Worm (Caenorhabditis elegans) whole organism, late embryonic: ENCODE data around the gene F28E10.1.

Source experiments
- K09A11.1 ChIP-seq: sonication (generic microtip); optimal IDR thresholded peaks from 2 replicates; lab custom pipeline; 2017; ENCODE audit warnings: antibody characterized with exemption, mild to moderate bottlenecking, missing genetic modification characterization, missing compliant biosample characterization; ENCODE audit not compliant: insufficient read depth
- elt-2 ChIP-seq: sonication (generic microtip); optimal IDR thresholded peaks from 2 replicates; lab custom pipeline; 2016; ENCODE audit warnings: missing genetic modification reagents, missing genetic modification characterization, missing compliant biosample characterization
- ets-4 ChIP-seq: sonication (generic microtip); optimal IDR thresholded peaks from 2 replicates; lab custom pipeline; 2016; ENCODE audit warnings: missing genetic modification characterization, missing compliant biosample characterization
- eyg-1 ChIP-seq: sonication (generic microtip); optimal IDR thresholded peaks from 2 replicates; lab custom pipeline; 2016; ENCODE audit warnings: missing genotype, missing genetic modification characterization, missing compliant biosample characterization
- fkh-10 ChIP-seq: fragments of 150-350 bp; optimal IDR thresholded peaks from 2 replicates; lab custom pipeline; 2014; ENCODE audit warnings: missing biosample characterization, missing genetic modification reagents, missing genetic modification characterization
- hlh-30 ChIP-seq: sonication (generic microtip); optimal IDR thresholded peaks from 2 replicates; lab custom pipeline; 2017; ENCODE audit warnings: antibody characterized with exemption, missing genetic modification characterization, missing compliant biosample characterization; ENCODE audit not compliant: insufficient read depth
- lin-11 ChIP-seq: fragments of 200-800 bp; sonication (Bioruptor generic); optimal IDR thresholded peaks from 2 replicates; lab custom pipeline; 2018; ENCODE audit warnings: mild to moderate bottlenecking, missing genetic modification characterization, missing compliant biosample characterization

DNA sequence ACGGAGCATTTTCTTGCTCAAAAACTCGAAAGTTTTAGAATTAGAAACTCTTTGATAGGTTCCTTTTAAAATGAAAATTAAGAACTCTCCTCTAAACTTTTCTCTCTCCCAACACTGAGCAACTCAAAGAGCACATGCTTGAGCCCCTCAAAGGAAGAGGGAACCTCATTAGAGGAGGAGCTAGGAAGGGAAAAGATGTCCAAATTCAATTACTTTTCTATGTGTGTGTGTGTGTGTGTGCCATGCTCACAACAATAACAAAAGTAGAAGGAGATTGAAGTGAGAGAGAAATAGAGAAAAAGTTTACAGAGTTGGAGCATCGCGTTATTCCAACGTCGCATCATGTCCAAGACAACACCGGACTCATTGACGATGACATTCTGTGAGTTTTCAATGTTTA lies 17.4 kb downstream of the F28E10.1 start:
- TF ChIP-seq K09A11.1 (tag; lab: Kevin White, UChicago) (no peak), hlh-30 (tag; lab: Kevin White, UChicago) (no peak), fkh-10 (GFP tag; lab: Kevin White, UChicago) (peak; percentile 62), lin-11 (tag; lab: Kevin White, UChicago) (no peak), eyg-1 (tag; lab: Kevin White, UChicago) (no peak), ets-4 (no peak), elt-2 (tag; lab: Kevin White, UChicago) (no peak)
